Worm (Caenorhabditis elegans) whole organism, dauer: ENCODE data around the gene vmo-1.
"Not testable (repeated sequence)": the region's sequence is repeated elsewhere in the genome, so short reads cannot be mapped to it uniquely, and the experiment has no call there.

Experiments
- unc-62 ChIP-seq: sonication (generic microtip); optimal IDR thresholded peaks from 2 replicates; lab custom pipeline; 2017; ENCODE audit warnings: missing biosample characterization, missing genetic modification reagents, missing genetic modification characterization

The vmo-1 gene

DNA sequence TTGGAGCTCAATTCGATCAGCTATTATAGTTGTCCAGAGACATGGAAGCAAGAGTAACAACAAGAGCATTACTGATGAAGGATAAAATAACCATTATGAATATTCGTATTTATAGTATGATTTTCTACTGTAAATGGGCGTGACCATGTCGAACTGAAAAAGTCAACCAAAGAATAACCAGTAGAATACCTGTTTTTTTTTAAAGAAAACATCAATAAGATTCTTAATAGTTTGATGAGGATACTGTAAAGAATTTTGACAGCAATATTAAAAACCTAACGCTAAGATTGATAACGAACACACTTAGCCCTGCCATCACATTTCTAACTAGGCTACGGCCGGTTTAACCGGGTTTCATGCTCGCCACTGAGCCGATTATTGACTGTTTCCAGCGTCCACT is at the start of gene vmo-1:
vmo-1 (minus strand) TSS at position 101 of the 400 bp plus-strand sequence.
- TF ChIP-seq unc-62 = no peak

DNA sequence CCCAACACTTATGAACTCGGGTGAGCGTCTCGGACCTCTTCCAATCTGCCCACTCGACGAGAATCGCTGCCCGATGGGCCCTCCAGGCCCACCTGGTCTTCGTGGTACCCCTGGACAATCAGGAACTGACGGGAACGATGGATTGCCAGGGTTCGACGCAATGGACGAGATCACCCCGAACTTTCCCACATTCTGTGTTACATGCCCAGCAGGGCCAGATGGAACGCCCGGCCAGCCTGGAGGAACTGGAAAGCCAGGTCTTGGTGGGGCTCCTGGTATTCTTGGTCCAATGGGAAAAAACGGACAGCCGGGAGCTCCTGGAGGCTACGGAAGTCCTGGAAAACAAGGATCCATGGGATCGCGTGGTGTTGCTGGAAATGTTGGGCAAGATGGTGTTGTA is 47.8 kb upstream of the vmo-1 start:
- no peak for TF ChIP-seq unc-62

DNA sequence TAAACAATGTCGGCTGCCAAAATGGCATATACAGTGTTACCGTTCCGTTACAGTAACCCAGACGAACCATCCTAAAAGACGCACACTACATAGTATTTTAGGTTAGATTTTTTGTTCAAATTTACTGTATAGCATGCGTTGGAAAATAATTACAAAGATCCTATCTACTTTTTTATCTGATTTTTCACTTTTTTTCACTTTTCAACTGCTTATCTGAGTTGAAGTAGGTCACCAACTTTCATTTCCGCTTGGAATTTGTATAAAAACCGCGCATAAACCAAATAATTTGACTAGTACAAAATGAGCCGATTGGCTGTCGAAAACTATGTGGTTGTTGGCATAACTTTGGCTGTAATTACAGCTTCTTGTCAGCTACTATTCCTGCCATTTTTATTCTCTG is 46.9 kb upstream of the vmo-1 start, which contains the start of gene col-163:
col-163 (plus strand) TSS at position 301 of the 400 bp plus-strand sequence.
- TF ChIP-seq unc-62 = no peak

DNA sequence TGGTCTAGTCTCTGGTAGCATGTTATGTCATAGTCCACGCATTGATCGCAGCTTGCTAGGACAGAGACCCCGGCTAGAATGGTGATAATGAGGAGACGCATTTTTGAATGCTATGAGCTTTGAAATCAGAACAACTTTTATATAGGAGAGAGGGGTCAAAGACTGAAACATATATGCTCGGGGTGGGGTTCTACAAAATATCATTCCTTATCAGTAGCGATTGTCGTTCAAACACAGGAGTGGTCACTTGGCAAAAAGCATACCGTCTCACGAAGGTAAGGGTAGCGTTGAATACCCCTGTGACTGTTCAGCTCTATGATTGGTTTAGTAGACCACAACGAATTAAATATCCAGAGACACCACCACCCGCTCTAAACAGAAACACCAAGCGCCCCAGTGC is 44.2 kb upstream of the vmo-1 start, which contains the start of gene F46B3.1:
F46B3.1 (minus strand) TSS at position 101 of the 400 bp plus-strand sequence.
- no peak for TF ChIP-seq unc-62

DNA sequence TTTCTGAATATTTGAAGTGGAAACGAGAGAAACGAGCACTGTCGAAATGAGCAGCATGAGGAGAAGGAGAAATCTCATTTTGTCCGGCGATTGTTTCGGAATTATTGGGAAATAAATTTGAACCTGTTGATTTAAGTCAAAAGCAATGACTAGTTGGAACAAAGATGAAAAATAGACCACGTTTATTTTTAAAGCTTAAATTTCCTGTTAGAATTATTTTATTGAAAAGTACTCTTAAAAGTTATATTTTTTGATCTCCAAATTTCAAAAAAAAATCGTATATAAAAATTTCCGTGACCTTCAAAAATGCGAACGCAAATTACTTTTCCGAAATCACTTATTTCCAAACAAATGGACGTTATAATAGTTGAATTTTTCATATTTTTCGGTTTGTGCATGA is 42.8 kb upstream of the vmo-1 start, which contains the start of gene F26F2.11:
F26F2.11 (minus strand) TSS at position 101 of the 400 bp plus-strand sequence.
- TF ChIP-seq unc-62 = no peak

DNA sequence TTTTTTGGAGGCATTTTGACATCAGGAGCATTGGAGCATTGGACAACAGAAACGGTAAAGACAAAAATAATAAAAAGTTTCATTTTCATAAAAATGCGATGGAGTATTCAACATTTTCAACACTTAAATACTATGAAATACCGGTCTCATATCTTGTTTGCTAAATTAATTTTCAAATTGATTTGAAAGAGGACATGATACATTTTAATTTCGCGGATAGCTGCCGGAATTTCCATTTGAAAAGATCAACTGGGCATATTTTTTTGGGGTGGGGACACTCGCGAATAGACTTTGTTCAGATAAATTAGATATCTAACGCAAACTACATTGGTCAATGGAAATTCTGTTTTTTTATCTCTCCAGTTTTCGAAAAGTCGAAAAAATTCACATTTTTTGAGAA is 41.9 kb upstream of the vmo-1 start, which contains the start of gene F26F2.10:
F26F2.10 (minus strand) TSS at position 101 of the 400 bp plus-strand sequence.
- no peak for TF ChIP-seq unc-62

DNA sequence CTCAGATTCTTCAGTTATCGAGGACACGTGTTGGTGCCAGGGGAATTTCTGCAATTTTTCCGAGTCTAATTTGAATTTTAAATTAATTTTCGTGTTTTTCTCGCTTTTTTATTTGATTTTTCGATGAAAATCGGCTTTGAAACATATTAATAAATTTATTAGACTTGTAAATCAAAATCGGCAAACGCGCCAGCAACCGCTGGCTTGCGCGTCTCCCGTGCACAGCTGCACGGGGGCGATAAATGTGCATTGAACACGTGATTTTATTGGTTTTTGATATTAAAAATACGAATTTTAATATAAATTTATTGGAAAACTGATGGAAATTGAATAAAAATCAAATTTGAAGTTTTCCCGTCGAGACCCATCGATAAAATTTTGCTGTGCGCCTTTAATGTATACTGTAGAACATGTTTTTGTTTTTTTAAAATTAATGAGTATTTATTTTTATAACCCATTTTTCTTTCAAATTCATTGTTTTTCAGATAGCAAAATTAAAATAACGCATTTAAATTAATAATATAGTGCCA is 27.7 kb upstream of the vmo-1 start, which contains the start of gene F26F2.7:
F26F2.7 (plus strand) TSS at position 480 of the 530 bp plus-strand sequence.
- no peak for TF ChIP-seq unc-62

DNA sequence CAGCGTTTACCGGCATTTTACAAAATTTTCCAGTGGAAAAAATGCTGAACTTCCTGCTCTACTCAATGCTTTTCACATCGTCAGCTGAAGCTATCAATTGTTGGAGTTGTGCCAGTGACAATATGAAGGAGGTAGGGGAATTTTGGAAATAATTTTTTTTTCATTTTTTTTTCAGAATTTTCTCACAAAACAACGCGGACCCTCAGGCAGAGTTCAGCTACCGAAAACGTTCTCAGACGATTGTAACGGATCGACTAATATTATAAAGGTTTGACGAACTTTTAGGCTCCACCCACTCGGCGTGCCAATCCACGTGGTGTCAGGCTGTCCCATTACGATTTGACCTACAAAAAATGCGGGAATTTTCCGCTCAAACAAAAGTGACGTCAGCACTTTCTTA is 26.7 kb upstream of the vmo-1 start, which contains the start of gene F26F2.8:
F26F2.8 (plus strand) TSS at position 13 of the 400 bp plus-strand sequence.
- no peak for TF ChIP-seq unc-62

DNA sequence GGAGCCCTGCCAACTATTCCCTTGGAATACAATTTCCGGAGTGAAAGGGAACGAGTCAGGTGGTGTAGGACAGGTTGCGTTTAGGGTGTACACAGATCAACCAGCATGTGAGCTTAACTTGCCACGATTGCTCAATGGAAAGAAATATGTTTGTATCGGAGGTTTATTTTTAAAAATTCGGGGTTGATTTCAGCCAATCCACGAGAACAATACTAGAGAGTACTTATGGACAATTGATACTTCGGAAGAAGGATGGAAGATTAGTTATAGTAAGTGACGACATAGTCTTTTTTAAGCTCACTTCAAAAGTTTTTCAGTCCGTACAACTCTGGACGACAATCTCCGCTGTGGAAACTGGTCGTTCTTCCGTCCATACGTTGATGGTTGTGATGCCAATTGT is 22.0 kb upstream of the vmo-1 start:
- TF ChIP-seq unc-62 = no peak

DNA sequence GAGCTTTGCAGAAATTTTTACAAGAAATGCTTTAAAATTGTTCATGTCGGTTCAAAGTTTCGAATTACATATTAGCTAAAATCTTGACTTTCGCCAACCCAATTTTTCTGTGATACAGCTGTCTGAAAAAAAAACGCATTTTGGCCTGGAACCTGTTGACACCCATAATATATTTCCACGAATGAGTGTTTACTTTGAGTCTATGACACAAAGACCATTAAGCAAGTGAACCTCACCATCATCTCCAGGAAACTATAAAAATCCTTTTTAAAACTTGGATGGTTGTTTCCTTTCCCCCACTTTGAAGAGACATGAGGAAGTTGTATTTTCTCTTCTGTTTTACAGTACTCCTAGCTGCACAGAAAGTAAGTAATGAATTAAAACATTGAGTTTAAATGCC is 21.4 kb upstream of the vmo-1 start, which contains the start of gene clec-263:
clec-263 (plus strand) TSS at position 301 of the 400 bp plus-strand sequence.
- TF ChIP-seq unc-62 = no peak

DNA sequence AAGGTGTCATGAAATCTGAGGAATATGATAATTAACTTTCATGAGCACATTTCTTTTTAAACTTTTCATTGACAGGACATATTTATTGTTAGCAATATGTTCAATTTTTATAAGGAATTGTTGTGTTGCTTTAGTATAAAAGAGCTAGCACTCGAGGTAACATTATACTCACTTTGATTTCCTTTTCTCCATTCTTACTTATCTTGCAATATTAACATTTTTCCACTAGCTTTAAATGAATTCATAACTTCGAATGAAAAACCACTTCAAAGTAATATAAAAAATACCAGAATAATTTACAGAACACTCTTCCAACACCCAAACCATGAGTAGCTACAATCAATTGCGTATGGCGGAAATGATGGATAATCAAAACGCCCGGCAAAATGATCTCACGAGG is 20.5 kb upstream of the vmo-1 start, which contains the start of gene F26F2.5:
F26F2.5 (plus strand) TSS at position 301 of the 400 bp plus-strand sequence.
- no peak for TF ChIP-seq unc-62

DNA sequence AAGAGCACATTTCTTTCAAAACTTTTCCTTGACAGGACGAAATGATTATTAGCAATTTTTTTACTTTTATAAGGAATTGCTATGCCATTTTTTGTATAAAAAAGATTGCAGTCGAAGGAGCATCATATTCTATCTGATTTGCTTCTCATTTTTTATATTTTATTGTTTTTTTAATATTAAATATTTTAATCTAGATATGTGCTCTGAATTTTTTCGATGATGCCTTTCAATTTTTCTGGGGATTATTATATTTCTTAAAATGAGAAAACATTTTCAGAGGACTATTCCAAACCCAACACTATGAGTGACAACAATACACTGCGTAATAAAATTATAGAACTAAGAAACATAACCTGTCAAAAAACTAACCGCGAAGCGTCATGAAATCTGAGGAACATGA is 16.1 kb upstream of the vmo-1 start, which contains the start of gene F26F2.4:
F26F2.4 (plus strand) TSS at position 301 of the 400 bp plus-strand sequence.
- not testable (repeated sequence) for TF ChIP-seq unc-62

DNA sequence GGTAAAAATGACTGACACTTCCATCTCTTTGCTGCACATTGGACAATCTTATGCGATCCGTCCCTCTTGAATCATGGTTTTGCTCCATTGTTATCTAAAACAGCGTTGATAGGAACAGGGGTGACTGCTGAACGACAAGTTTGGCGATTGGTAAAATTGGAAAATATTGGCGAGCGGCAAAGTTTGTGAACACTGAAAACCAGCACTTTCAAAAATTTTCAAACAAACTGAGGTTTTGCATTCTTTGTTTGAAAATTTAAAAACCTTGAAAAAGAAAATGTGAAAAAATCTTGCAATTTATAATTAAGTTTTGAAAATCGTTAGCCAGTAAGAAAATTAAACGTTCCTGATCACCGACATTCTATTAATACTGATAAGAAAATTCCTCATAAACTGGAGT is 13.6 kb upstream of the vmo-1 start, which contains the start of gene F26F2.3:
F26F2.3 (minus strand) TSS at position 101 of the 400 bp plus-strand sequence.
- no peak for TF ChIP-seq unc-62

DNA sequence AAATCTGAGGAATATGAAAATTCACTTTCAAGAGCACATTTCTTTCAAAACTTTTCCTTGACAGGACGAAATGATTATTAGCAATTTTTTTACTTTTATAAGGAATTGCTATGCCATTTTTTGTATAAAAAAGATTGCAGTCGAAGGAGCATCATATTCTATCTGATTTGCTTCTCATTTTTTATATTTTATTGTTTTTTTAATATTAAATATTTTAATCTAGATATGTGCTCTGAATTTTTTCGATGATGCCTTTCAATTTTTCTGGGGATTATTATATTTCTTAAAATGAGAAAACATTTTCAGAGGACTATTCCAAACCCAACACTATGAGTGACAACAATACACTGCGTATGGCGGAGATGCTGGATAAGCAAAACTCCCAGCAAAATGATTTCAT is 11.2 kb upstream of the vmo-1 start, which contains the start of gene F26F2.13:
F26F2.13 (plus strand) TSS at position 301 of the 400 bp plus-strand sequence.
- TF ChIP-seq unc-62 = not testable (repeated sequence)

DNA sequence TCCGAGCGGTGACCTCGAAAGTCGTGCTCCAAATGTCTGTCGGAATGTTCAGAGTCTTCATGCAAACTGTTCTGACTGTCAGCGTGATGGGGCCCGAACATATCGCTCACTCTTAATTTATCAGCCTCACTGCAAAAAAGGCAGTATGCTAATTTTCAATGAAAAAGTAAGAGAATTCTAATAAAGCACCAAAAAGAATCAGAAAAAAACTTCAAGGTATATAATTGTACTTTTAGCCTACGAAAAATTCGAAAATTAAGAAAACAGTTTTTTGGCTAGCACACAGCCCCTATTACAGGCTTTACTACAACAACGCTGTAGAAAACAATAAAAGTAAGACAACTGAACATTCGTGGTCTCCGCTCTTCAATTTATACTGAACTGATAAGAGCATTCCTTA is 8.9 kb upstream of the vmo-1 start, which contains the start of gene F26F2.1:
F26F2.1 (minus strand) TSS at position 101 of the 400 bp plus-strand sequence.
- TF ChIP-seq unc-62 = no peak

DNA sequence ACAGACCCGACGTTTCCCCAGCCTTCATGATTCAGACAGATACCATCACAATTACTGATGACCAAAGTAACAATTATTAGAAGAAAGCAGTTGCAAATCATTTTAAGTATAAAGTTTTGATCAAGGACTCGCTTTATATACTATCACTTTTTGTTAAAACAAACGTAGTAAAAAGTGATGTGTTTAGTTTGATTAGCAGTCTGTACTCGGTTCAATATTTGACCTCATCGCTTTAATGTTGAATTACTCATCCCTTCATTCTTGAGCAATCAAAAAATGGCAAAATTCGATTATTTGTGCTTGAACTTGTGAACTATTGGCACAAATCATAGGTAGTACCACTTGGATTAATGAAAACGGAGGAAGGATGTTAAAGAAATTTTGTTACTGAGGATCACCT is 5.4 kb upstream of the vmo-1 start, which contains the start of gene abf-4:
abf-4 (minus strand) TSS at position 101 of the 400 bp plus-strand sequence.
- no peak for TF ChIP-seq unc-62

DNA sequence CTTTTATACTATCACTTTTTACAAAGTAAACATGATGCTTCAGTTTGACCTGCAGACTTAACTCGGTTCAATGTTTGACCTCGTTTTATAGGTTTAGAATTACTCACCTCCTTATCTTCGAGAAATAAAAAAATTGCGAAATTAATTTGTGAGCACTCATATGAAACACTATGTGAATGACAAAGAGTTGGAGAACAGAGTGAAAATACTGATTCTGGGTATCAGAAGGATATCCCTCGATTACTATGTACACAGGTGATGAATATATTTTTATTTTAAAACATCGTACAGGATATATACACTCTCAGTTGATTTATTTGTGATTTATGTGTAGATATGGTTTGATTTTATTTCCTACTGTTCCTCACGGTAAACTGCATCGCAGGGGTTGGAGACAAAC is 3.4 kb upstream of the vmo-1 start, which contains the start of gene Y38H6C.23:
Y38H6C.23 (minus strand) TSS at position 101 of the 400 bp plus-strand sequence.
- TF ChIP-seq unc-62 = no peak

DNA sequence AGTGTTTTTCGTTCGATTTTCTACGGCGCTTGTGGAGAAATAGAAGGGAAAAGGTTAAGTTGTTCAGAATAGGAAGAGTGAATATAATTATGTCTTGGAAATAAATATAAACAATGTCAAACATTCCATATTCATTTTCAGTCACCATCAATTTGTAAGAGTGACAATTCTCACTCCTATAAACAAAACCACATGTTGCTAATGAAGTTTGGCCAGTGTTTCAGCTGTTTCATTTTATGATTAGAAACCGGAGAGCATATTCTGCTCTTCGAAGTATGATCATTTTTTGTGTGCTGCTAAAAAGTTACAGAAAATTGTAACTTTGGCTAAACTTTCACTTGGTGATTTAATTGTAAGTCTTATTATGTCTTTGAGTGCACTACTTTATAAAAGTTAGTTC is 2.2 kb upstream of the vmo-1 start, which contains the start of gene Y38H6C.21:
Y38H6C.21 (minus strand) TSS at position 148 of the 400 bp plus-strand sequence.
- TF ChIP-seq unc-62 = no peak
